Worm (Caenorhabditis elegans): ENCODE data around the gene F09A5.3.

Gene F09A5.3

ce11 chrX:13159005-13159404, 17.6 kb downstream of the F09A5.3 start:
- TF ChIP-seq med-1 (GFP tag; optimal IDR thresholded peaks at IDR 0.05; ENCODE audit: insufficient read depth) (no peak), klf-2 (GFP tag; conservative IDR thresholded peaks at IDR 0.05) (no peak), tab-1 (GFP tag; IDR thresholded peaks at IDR 0.05) (no peak), ref-1 (GFP tag; conservative IDR thresholded peaks at IDR 0.05) (no peak), ztf-29 (GFP tag; IDR thresholded peaks at IDR 0.05) (no peak), ztf-23 (GFP tag; IDR thresholded peaks at IDR 0.05) (no peak), cog-1 (tag; optimal IDR thresholded peaks at IDR 0.05) (no peak), flt-1 (GFP tag; IDR thresholded peaks at IDR 0.05) (no peak), T22C8.4 (GFP tag; IDR thresholded peaks at IDR 0.05) (no peak)

DNA sequence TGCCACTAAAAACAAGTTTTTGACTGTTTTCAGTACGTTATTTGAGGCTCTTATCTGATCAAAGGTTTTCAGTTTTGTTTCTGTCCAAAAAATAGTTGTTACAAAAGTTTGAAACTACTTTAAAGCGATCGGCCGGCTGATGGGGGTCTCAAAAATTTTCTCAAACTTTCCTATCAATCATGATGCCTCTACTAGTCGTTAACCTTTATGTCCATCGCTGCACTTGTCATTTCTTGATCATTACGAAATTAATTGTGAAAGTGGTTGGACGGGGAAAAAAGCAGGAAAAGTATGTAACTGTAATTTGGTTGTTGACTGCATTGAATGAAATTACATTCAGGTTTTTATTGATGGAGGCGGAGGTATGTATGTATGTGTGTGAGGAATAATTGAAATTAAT, 18.5 kb downstream of the F09A5.3 start:
- TF ChIP-seq T22C8.4 (GFP tag; IDR thresholded peaks at IDR 0.05) = no peak
- TF ChIP-seq ztf-23 (GFP tag; IDR thresholded peaks at IDR 0.05) = no peak
- TF ChIP-seq med-1 (GFP tag; optimal IDR thresholded peaks at IDR 0.05; ENCODE audit: insufficient read depth) = no peak
- TF ChIP-seq cog-1 (tag; optimal IDR thresholded peaks at IDR 0.05) = no peak
- no peak for TF ChIP-seq klf-2 (GFP tag; conservative IDR thresholded peaks at IDR 0.05)
- TF ChIP-seq tab-1 (GFP tag; IDR thresholded peaks at IDR 0.05) = no peak
- TF ChIP-seq ztf-29 (GFP tag; IDR thresholded peaks at IDR 0.05) = no peak
- no peak for TF ChIP-seq flt-1 (GFP tag; IDR thresholded peaks at IDR 0.05)
- no peak for TF ChIP-seq ref-1 (GFP tag; conservative IDR thresholded peaks at IDR 0.05)

DNA sequence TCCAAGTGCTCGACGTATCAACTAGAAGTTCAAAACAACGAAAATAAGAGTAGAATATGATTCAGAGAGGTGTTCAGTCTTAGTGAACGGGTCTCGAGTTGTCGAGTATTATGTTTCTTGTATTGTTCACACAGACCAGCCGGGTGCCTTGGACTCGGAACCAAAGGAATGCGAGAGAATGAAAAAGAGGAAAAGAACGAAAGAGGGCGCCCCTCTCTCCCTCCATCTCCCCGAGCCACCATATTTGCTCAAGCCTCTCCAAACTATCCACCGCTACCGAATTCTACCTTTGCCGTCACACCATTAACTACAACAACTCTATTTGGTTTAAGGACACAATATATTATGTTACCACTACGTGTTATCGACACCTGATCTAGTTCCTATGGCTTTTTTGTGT, 20.4 kb downstream of the F09A5.3 start:
- TF ChIP-seq ztf-23 (GFP tag; IDR thresholded peaks at IDR 0.05) (no peak), cog-1 (tag; optimal IDR thresholded peaks at IDR 0.05) (no peak), tab-1 (GFP tag; IDR thresholded peaks at IDR 0.05) (no peak), med-1 (GFP tag; optimal IDR thresholded peaks at IDR 0.05; ENCODE audit: insufficient read depth) (no peak), T22C8.4 (GFP tag; IDR thresholded peaks at IDR 0.05) (no peak), ref-1 (GFP tag; conservative IDR thresholded peaks at IDR 0.05) (no peak), klf-2 (GFP tag; conservative IDR thresholded peaks at IDR 0.05) (no peak), ztf-29 (GFP tag; IDR thresholded peaks at IDR 0.05) (no peak), flt-1 (GFP tag; IDR thresholded peaks at IDR 0.05) (no peak)

DNA sequence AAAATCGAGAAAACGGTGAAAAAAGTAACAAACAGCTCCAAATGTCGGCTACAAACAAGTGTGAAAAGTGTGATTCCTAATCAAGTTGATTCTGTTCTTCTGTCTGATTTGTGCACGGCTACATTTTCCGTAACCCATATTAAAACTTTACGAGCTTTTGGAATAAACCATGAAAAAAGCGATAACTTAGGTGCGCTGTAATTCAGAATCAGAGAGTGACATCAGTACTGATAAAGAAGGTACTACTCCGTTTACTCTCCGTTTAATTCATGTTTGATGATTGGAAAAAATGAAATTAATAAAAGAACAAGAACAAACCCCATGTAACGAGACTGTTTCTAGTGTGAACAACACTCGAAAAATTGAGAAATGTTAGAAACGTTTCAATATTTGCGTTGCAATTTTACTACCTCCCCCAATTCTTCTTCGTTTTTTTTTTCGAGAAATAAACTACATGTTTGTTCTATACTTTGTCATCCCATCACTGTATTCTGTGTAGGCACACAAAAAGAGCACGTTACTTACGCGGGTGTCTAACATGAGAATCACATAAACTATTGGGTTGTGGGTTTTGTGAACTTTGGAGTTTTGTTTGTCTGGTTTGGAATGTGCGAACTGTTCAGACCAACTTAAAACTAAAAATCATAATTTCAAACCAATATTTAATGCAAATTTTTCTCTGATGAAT, 21.1 kb downstream of the F09A5.3 start:
- TF ChIP-seq ztf-29 (GFP tag; IDR thresholded peaks at IDR 0.05) (no peak), klf-2 (GFP tag; conservative IDR thresholded peaks at IDR 0.05) (no peak), cog-1 (tag; optimal IDR thresholded peaks at IDR 0.05) (no peak), flt-1 (GFP tag; IDR thresholded peaks at IDR 0.05) (no peak), ztf-23 (GFP tag; IDR thresholded peaks at IDR 0.05) (no peak), T22C8.4 (GFP tag; IDR thresholded peaks at IDR 0.05) (no peak)

DNA sequence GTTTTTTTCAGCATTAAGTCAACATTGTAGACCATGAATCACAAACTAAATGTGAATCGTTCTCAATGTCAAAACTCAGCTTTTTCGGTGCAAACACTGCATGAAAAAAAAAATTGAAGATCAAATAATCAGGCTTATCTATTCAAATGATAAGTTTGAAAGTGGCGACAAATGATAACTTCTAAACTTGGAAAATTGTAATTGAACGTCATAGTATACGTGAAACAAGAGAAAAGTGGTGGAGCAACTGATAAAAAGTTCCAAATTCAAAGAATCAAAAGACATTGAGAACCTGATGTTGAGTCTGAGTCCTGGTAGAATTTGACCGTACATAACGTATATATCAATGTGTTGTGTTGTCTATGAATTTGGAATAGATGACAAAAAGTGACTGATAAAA, 21.8 kb downstream of the F09A5.3 start:
- TF ChIP-seq tab-1 (GFP tag; IDR thresholded peaks at IDR 0.05) = no peak
- no peak for TF ChIP-seq T22C8.4 (GFP tag; IDR thresholded peaks at IDR 0.05)
- no peak for TF ChIP-seq flt-1 (GFP tag; IDR thresholded peaks at IDR 0.05)
- TF ChIP-seq ztf-23 (GFP tag; IDR thresholded peaks at IDR 0.05) = no peak
- no peak for TF ChIP-seq klf-2 (GFP tag; conservative IDR thresholded peaks at IDR 0.05)
- TF ChIP-seq cog-1 (tag; optimal IDR thresholded peaks at IDR 0.05) = no peak
- no peak for TF ChIP-seq ref-1 (GFP tag; conservative IDR thresholded peaks at IDR 0.05)
- no peak for TF ChIP-seq ztf-29 (GFP tag; IDR thresholded peaks at IDR 0.05)
- no peak for TF ChIP-seq med-1 (GFP tag; optimal IDR thresholded peaks at IDR 0.05; ENCODE audit: insufficient read depth)

- TF ChIP-seq tab-1 (GFP tag; IDR thresholded peaks at IDR 0.05) = no peak
- TF ChIP-seq flt-1 (GFP tag; IDR thresholded peaks at IDR 0.05) = no peak
- no peak for TF ChIP-seq ztf-23 (GFP tag; IDR thresholded peaks at IDR 0.05)
- no peak for TF ChIP-seq cog-1 (tag; optimal IDR thresholded peaks at IDR 0.05)
- no peak for TF ChIP-seq ref-1 (GFP tag; conservative IDR thresholded peaks at IDR 0.05)
- TF ChIP-seq klf-2 (GFP tag; conservative IDR thresholded peaks at IDR 0.05) = no peak
- no peak for TF ChIP-seq T22C8.4 (GFP tag; IDR thresholded peaks at IDR 0.05)
- TF ChIP-seq ztf-29 (GFP tag; IDR thresholded peaks at IDR 0.05) = no peak
- TF ChIP-seq med-1 (GFP tag; optimal IDR thresholded peaks at IDR 0.05; ENCODE audit: insufficient read depth) = no peak
Measured at ce11 chrX:13164301-13164700, 22.9 kb downstream of the F09A5.3 start.

- TF ChIP-seq ztf-29 (GFP tag; IDR thresholded peaks at IDR 0.05) = no peak
- TF ChIP-seq cog-1 (tag; optimal IDR thresholded peaks at IDR 0.05) = no peak
- no peak for TF ChIP-seq ztf-23 (GFP tag; IDR thresholded peaks at IDR 0.05)
- no peak for TF ChIP-seq med-1 (GFP tag; optimal IDR thresholded peaks at IDR 0.05; ENCODE audit: insufficient read depth)
- no peak for TF ChIP-seq tab-1 (GFP tag; IDR thresholded peaks at IDR 0.05)
Measured at ce11 chrX:13165686-13166085, 24.3 kb downstream of the F09A5.3 start.

- TF ChIP-seq cog-1 (tag; optimal IDR thresholded peaks at IDR 0.05) (peak; percentile 88), ref-1 (GFP tag; conservative IDR thresholded peaks at IDR 0.05) (no peak), tab-1 (GFP tag; IDR thresholded peaks at IDR 0.05) (no peak), T22C8.4 (GFP tag; IDR thresholded peaks at IDR 0.05) (no peak)
Measured at ce11 chrX:13169133-13169532, 27.7 kb downstream of the F09A5.3 start.

DNA sequence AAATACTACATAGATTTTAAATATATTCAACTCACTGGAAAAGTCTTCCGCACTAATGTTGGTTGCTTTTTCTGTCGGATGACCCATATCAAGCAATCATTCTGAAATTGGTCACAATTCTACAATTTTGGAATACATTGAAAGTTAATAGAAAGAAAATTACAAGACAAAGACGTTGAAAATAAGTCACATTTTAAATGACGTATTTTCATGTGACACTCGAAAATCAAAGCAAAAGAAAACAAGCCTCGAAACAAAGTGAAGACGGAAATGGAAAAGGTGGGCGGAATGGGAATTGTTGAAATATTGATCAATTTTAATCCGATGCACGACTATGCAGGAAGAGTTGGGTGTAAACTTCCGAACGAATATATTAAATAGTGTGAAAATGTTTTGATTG, 28.6 kb downstream of the F09A5.3 start, which contains the start of gene mob-2:
mob-2 (minus strand) TSS at position 101 of the 400 bp plus-strand sequence.
- no peak for TF ChIP-seq cog-1 (tag; optimal IDR thresholded peaks at IDR 0.05)
- TF ChIP-seq ztf-23 (GFP tag; IDR thresholded peaks at IDR 0.05) = no peak
- no peak for TF ChIP-seq flt-1 (GFP tag; IDR thresholded peaks at IDR 0.05)
- no peak for TF ChIP-seq tab-1 (GFP tag; IDR thresholded peaks at IDR 0.05)
- no peak for TF ChIP-seq T22C8.4 (GFP tag; IDR thresholded peaks at IDR 0.05)
- TF ChIP-seq med-1 (GFP tag; optimal IDR thresholded peaks at IDR 0.05; ENCODE audit: insufficient read depth) = no peak
- TF ChIP-seq ref-1 (GFP tag; conservative IDR thresholded peaks at IDR 0.05) = no peak
- no peak for TF ChIP-seq ztf-29 (GFP tag; IDR thresholded peaks at IDR 0.05)
- TF ChIP-seq klf-2 (GFP tag; conservative IDR thresholded peaks at IDR 0.05) = no peak

- TF ChIP-seq ztf-29 (GFP tag; IDR thresholded peaks at IDR 0.05) (no peak), ztf-23 (GFP tag; IDR thresholded peaks at IDR 0.05) (no peak), cog-1 (tag; optimal IDR thresholded peaks at IDR 0.05) (no peak), T22C8.4 (GFP tag; IDR thresholded peaks at IDR 0.05) (no peak), flt-1 (GFP tag; IDR thresholded peaks at IDR 0.05) (no peak), klf-2 (GFP tag; conservative IDR thresholded peaks at IDR 0.05) (no peak), med-1 (GFP tag; optimal IDR thresholded peaks at IDR 0.05; ENCODE audit: insufficient read depth) (no peak), ref-1 (GFP tag; conservative IDR thresholded peaks at IDR 0.05) (no peak), tab-1 (GFP tag; IDR thresholded peaks at IDR 0.05) (no peak)
Measured at ce11 chrX:13170804-13171203, 29.4 kb downstream of the F09A5.3 start.

Data from whole organism, midembryonic.